Worm (Caenorhabditis elegans) whole organism, mixed stage, embryonic: ENCODE data around the gene F25H9.6.

ENCODE experiments used
- M03D4.4 ChIP-seq: sonication (generic microtip); optimal IDR thresholded peaks from 2 replicates; lab custom pipeline; 2017; ENCODE audit warnings: mild to moderate bottlenecking, missing genetic modification characterization, missing compliant biosample characterization
- bed-3 ChIP-seq: fragments of 200-800 bp; sonication (Bioruptor generic); optimal IDR thresholded peaks from 3 replicates; lab custom pipeline; 2018; ENCODE audit warnings: mild to moderate bottlenecking, missing genetic modification characterization, moderate library complexity, missing compliant biosample characterization
- blmp-1 ChIP-seq: fragments of 150-350 bp; optimal IDR thresholded peaks from 2 replicates; lab custom pipeline; 2014; ENCODE audit warnings: missing biosample characterization, missing genetic modification characterization
- ceh-39 ChIP-seq: fragments of 150-350 bp; optimal IDR thresholded peaks from 2 replicates; lab custom pipeline; 2014; ENCODE audit warnings: missing biosample characterization, missing genetic modification characterization
- ceh-43 ChIP-seq: fragments of 200-800 bp; sonication (Bioruptor generic); optimal IDR thresholded peaks from 2 replicates; lab custom pipeline; 2018; ENCODE audit warnings: mild to moderate bottlenecking, missing genetic modification characterization, moderate library complexity, missing compliant biosample characterization
- ceh-83 ChIP-seq: fragments of 200-800 bp; sonication (Bioruptor generic); optimal IDR thresholded peaks from 2 replicates; lab custom pipeline; 2018; ENCODE audit warnings: mild to moderate bottlenecking, missing genetic modification characterization, missing compliant biosample characterization
- ces-1 ChIP-seq: fragments of 150-350 bp; optimal IDR thresholded peaks from 2 replicates; lab custom pipeline; 2014; ENCODE audit warnings: missing biosample characterization, missing genetic modification reagents, missing genetic modification characterization
- cnd-1 ChIP-seq: fragments of 200-800 bp; sonication (Bioruptor generic); optimal IDR thresholded peaks from 2 replicates; lab custom pipeline; 2018; ENCODE audit warnings: mild to moderate bottlenecking, missing genetic modification characterization, missing compliant biosample characterization
- drap-1 ChIP-seq: fragments of 200-800 bp; sonication (Bioruptor generic); optimal IDR thresholded peaks from 3 replicates; lab custom pipeline; 2018; ENCODE audit warnings: mild to moderate bottlenecking, missing genetic modification characterization, missing compliant biosample characterization
- elt-1 ChIP-seq: sonication (generic microtip); optimal IDR thresholded peaks from 2 replicates; lab custom pipeline; 2017; ENCODE audit warnings: missing genetic modification characterization, mild to moderate bottlenecking, missing compliant biosample characterization, antibody characterized with exemption, moderate library complexity, borderline replicate concordance; ENCODE audit not compliant: insufficient read depth
- elt-3 ChIP-seq: fragments of 150-350 bp; optimal IDR thresholded peaks from 2 replicates; lab custom pipeline; 2014; ENCODE audit warnings: missing biosample characterization, missing genetic modification characterization
- flh-1 ChIP-seq: fragments of 200-800 bp; sonication (Bioruptor generic); optimal IDR thresholded peaks from 2 replicates; lab custom pipeline; 2018; ENCODE audit warnings: mild to moderate bottlenecking, missing genetic modification characterization, moderate library complexity, missing compliant biosample characterization
- ham-2 ChIP-seq: fragments of 200-800 bp; sonication (Bioruptor generic); optimal IDR thresholded peaks from 2 replicates; lab custom pipeline; 2018; ENCODE audit warnings: mild to moderate bottlenecking, missing genetic modification characterization, missing compliant biosample characterization
- hlh-1 ChIP-seq: fragments of 150-350 bp; optimal IDR thresholded peaks from 2 replicates; lab custom pipeline; 2014; ENCODE audit warnings: missing biosample characterization, missing genetic modification reagents, missing genetic modification characterization
- lin-13 ChIP-seq: fragments of 150-350 bp; optimal IDR thresholded peaks from 2 replicates; lab custom pipeline; 2014; ENCODE audit warnings: missing biosample characterization, missing genetic modification characterization
- lin-32 ChIP-seq: fragments of 200-800 bp; sonication (Bioruptor generic); optimal IDR thresholded peaks from 2 replicates; lab custom pipeline; 2018; ENCODE audit warnings: mild to moderate bottlenecking, missing genetic modification characterization, missing compliant biosample characterization
- lsy-2 ChIP-seq: fragments of 150-350 bp; optimal IDR thresholded peaks from 2 replicates; lab custom pipeline; 2014; ENCODE audit warnings: missing biosample characterization, missing genetic modification characterization
- mep-1 ChIP-seq: fragments of 150-350 bp; optimal IDR thresholded peaks from 2 replicates; lab custom pipeline; 2017; ENCODE audit warnings: missing biosample characterization, missing genetic modification reagents, missing genetic modification characterization, inconsistent platforms
- nhr-12 ChIP-seq: fragments of 150-350 bp; optimal IDR thresholded peaks from 2 replicates; lab custom pipeline; 2014; ENCODE audit warnings: missing biosample characterization, missing genetic modification characterization
- nhr-2 ChIP-seq: fragments of 150-350 bp; optimal IDR thresholded peaks from 2 replicates; lab custom pipeline; 2014; ENCODE audit warnings: missing biosample characterization, missing genetic modification characterization
- nhr-237 ChIP-seq: fragments of 150-350 bp; optimal IDR thresholded peaks from 2 replicates; lab custom pipeline; 2014; ENCODE audit warnings: missing biosample characterization, missing genetic modification characterization
- pha-4 ChIP-seq: fragments of 150-350 bp; optimal IDR thresholded peaks from 2 replicates; lab custom pipeline; 2018; ENCODE audit warnings: missing biosample characterization, missing genetic modification reagents, missing genetic modification characterization
- sem-2 ChIP-seq: fragments of 200-800 bp; sonication (Bioruptor generic); optimal IDR thresholded peaks from 2 replicates; lab custom pipeline; 2018; ENCODE audit warnings: mild to moderate bottlenecking, missing genetic modification characterization, missing compliant biosample characterization
- snpc-4 ChIP-seq: fragments of 150-350 bp; optimal IDR thresholded peaks from 2 replicates; lab custom pipeline; 2014; ENCODE audit warnings: missing biosample characterization, missing genetic modification characterization
- sptf-1 ChIP-seq: sonication (generic microtip); optimal IDR thresholded peaks from 2 replicates; lab custom pipeline; 2017; ENCODE audit warnings: mild to moderate bottlenecking, missing genetic modification characterization, moderate library complexity, missing compliant biosample characterization
- tbx-8 ChIP-seq: fragments of 200-800 bp; sonication (Bioruptor generic); optimal IDR thresholded peaks from 2 replicates; lab custom pipeline; 2018; ENCODE audit warnings: mild to moderate bottlenecking, missing genetic modification characterization, moderate library complexity, missing compliant biosample characterization
- unc-120 ChIP-seq: sonication (generic microtip); optimal IDR thresholded peaks from 2 replicates; lab custom pipeline; 2017; ENCODE audit warnings: missing genetic modification characterization, missing compliant biosample characterization; ENCODE audit not compliant: poor library complexity, severe bottlenecking
- unc-39 ChIP-seq: fragments of 150-350 bp; optimal IDR thresholded peaks from 2 replicates; lab custom pipeline; 2014; ENCODE audit warnings: missing biosample characterization, missing genetic modification characterization
- unc-62 ChIP-seq: fragments of 150-350 bp; optimal IDR thresholded peaks from 2 replicates; lab custom pipeline; 2014; ENCODE audit warnings: missing biosample characterization, missing genetic modification reagents, missing genetic modification characterization
- zip-8 ChIP-seq: fragments of 150-350 bp; optimal IDR thresholded peaks from 2 replicates; lab custom pipeline; 2014; ENCODE audit warnings: missing biosample characterization, missing genetic modification characterization

F25H9.6 gene

ce11 chrV:13489830-13490229 is 21.7 kb upstream of the F25H9.6 start, which contains the start of gene T10G3.3:
TSS of gene T10G3.3 (minus strand) at chrV:13490199.
- TF ChIP-seq zip-8 (tag; lab: Kevin White, UChicago) (peak; percentile 74), hlh-1 (tag; lab: Kevin White, UChicago) (no peak), nhr-2 (tag; lab: Kevin White, UChicago) (no peak), elt-1 (peak; percentile 85)

DNA sequence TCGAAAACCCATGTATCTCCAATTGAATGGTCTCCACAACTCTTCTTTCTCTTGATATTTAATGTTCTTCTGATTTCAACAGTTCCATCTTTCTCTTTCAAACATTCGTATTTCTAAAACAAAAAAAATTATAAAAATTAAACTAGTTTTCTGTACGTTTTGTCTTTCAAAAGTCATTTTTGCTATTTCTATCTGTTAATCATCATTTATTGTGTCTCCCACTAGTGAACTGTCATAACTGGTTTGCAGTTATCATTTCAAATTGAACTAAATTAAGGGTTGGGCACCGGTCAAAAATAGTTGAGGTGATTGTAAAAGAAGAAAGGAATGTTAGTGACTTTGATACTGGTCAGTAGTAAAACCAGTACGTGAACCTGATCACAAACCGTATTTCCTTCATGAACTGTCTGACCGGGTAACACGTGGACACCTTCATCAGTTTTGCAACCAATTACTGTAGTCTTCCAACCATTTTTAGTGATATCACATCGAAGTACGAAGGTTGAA is 20.2 kb upstream of the F25H9.6 start:
- TF ChIP-seq flh-1 (GFP tag; lab: Kevin White, UChicago) (no peak), hlh-1 (tag; lab: Kevin White, UChicago) (no peak), blmp-1 (tag; lab: Kevin White, UChicago) (no peak), cnd-1 (no peak), M03D4.4 (tag; lab: Kevin White, UChicago) (no peak), sem-2 (no peak), nhr-12 (tag; lab: Kevin White, UChicago) (no peak), lsy-2 (no peak), tbx-8 (GFP tag; lab: Kevin White, UChicago) (no peak), ceh-83 (GFP tag; lab: Kevin White, UChicago) (no peak), ceh-39 (tag; lab: Kevin White, UChicago) (no peak)

DNA sequence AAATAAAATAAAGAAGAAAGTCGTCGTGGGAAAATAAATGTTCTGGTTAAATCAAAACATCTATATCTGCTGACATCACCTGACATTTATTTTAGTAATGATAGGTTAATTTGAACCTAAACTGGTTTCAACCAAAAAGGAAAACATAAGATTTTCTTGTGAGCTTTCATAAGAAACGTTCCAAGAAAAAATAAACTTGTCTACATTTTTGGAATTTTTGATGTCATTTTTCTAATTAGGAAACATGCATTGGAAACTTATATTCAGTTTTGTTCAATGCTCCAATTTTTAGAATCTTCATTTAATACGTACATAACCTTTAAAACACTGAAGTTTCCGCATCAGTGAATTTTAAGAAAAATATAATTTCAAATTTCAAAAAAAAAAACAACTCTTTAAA is 17.6 kb upstream of the F25H9.6 start:
- TF ChIP-seq elt-1 (no peak), zip-8 (tag; lab: Kevin White, UChicago) (no peak), nhr-237 (tag; lab: Kevin White, UChicago) (no peak), elt-3 (tag; lab: Kevin White, UChicago) (no peak), lin-13 (tag; lab: Kevin White, UChicago) (no peak), unc-62 (GFP tag; lab: Kevin White, UChicago) (no peak), M03D4.4 (tag; lab: Kevin White, UChicago) (no peak), bed-3 (GFP tag; lab: Kevin White, UChicago) (no peak), ces-1 (no peak), blmp-1 (tag; lab: Kevin White, UChicago) (no peak), lin-32 (GFP tag; lab: Kevin White, UChicago) (no peak)

DNA sequence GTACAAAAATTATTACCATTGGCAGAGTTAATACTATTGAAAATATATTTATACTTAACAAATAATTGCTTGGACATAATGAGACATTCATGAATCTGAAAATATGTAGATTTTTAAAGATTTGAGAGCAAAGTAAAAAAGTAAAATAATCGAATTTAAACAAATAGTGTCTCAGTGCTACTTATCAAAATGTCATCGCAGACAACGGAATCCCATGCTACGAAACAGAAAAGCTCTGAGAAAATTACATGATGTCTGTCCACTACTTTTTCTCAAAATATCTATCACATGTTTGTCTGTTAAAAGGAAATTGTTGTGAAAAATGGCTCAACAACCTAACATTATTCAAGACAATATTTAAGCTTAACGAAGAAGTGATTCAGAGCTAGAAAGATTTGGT is 16.2 kb upstream of the F25H9.6 start, which contains the start of gene T10G3.4:
Gene T10G3.4 (minus strand): TSS at position 101 of the 400 bp plus-strand sequence.
- TF ChIP-seq lin-13 (tag; lab: Kevin White, UChicago) (no peak), ham-2 (GFP tag; lab: Kevin White, UChicago) (no peak), nhr-237 (tag; lab: Kevin White, UChicago) (no peak), flh-1 (GFP tag; lab: Kevin White, UChicago) (no peak), sptf-1 (no peak), mep-1 (tag; lab: Kevin White, UChicago) (no peak), ces-1 (no peak), snpc-4 (tag; lab: Kevin White, UChicago) (no peak), drap-1 (GFP tag; lab: Kevin White, UChicago) (no peak), unc-120 (tag; lab: Kevin White, UChicago) (no peak), bed-3 (GFP tag; lab: Kevin White, UChicago) (no peak), blmp-1 (tag; lab: Kevin White, UChicago) (no peak), nhr-2 (tag; lab: Kevin White, UChicago) (no peak), elt-1 (no peak), cnd-1 (no peak)
- TF ChIP-seq, all 35 proteins: peak for 0

DNA sequence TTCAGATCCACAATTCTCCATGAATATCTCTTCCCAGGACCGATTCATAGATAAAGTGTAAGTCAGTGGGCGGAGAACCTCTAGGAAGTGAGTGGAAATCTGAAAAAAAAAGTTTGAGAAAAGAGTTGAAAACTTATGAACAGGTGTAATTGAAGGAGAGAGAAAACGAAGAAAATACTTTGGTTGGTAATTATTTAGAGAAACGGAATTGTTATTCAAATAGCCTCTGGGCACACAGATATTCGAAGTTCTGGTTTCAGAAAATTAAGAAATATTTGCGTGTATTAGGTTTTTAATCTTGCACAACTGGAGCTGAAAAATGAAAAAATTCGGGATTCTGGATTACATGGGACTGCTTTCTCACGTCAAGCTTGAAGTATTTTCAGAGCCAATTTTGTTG is 11.6 kb upstream of the F25H9.6 start, which contains the start of gene T10G3.2:
Gene T10G3.2 (minus strand): TSS at position 101 of the 400 bp plus-strand sequence.
- TF ChIP-seq blmp-1 (tag; lab: Kevin White, UChicago) = no peak
- TF ChIP-seq unc-39 (tag; lab: Kevin White, UChicago) = no peak
- TF ChIP-seq M03D4.4 (tag; lab: Kevin White, UChicago) = no peak
- no peak for TF ChIP-seq pha-4
- TF ChIP-seq elt-1 = no peak
- TF ChIP-seq lin-32 (GFP tag; lab: Kevin White, UChicago) = no peak
- no peak for TF ChIP-seq ceh-43 (GFP tag; lab: Kevin White, UChicago)
- TF ChIP-seq sptf-1 = no peak
- TF ChIP-seq lin-13 (tag; lab: Kevin White, UChicago) = no peak
- TF ChIP-seq hlh-1 (tag; lab: Kevin White, UChicago) = no peak
- TF ChIP-seq, all 35 proteins: peak for 0
